Worm (Caenorhabditis elegans) whole organism, midembryonic: Measurements from ENCODE around the gene Y51B9A.7.

Source experiments
- T22C8.4 ChIP-seq: fragments of 200-800 bp; sonication (Bioruptor generic); IDR thresholded peaks from 2 replicates; pipeline ENCODE4 v1.3.6; 2022; ENCODE audit warnings: missing genetic modification characterization, missing compliant biosample characterization
- cog-1 ChIP-seq: sonication (generic microtip); optimal IDR thresholded peaks from 2 replicates; lab custom pipeline; 2016; ENCODE audit warnings: missing genetic modification characterization, missing compliant biosample characterization
- flt-1 ChIP-seq: fragments of 200-800 bp; sonication (Bioruptor generic); IDR thresholded peaks from 2 replicates; pipeline ENCODE4 v1.3.6; 2022; ENCODE audit warnings: missing genetic modification characterization, missing compliant biosample characterization
- klf-2 ChIP-seq: fragments of 200-800 bp; sonication (Bioruptor generic); conservative IDR thresholded peaks from 2 replicates; pipeline ENCODE4 v1.3.6; 2022; ENCODE audit warnings: missing genetic modification reagents, missing genetic modification characterization, missing compliant biosample characterization

DNA sequence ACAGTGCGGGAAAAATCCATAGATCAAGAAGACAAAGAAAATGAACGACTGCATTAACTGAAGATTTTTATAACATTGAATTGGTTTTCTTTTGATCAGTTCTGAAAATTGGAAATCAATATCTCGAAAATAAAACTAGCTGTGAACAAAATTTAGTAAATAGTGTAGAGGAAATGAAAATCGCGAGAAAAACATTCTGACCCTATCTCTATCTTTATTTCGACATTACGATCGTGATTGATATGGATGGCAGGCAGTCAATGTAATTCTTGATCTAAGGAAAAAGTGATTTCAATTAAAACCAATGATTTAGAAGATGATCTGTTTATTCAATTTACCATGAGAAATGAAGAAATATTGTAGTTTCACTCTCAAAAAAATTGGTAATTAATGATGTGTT, 36.2 kb downstream of the Y51B9A.7 start, which contains the start of gene kin-16:
- TF ChIP-seq cog-1 (tag; lab: Kevin White, UChicago) (no peak), klf-2 (GFP tag; lab: Robert Waterston, UW) (no peak), T22C8.4 (GFP tag; lab: Robert Waterston, UW) (no peak), flt-1 (GFP tag; lab: Robert Waterston, UW) (no peak)
